Fruit fly (Drosophila melanogaster) whole organism, prepupa: ENCODE results near the gene mia.

ENCODE experiments used
- Blimp-1 ChIP-seq: fragments of 200-800 bp; sonication (Bioruptor generic); optimal IDR thresholded peaks from 3 replicates; lab custom pipeline; 2017; ENCODE audit warnings: missing biosample characterization, missing genetic modification characterization, mild to moderate bottlenecking, moderate library complexity, missing genetic modification reagents
- CG10669 ChIP-seq: fragments of 200-800 bp; sonication (Bioruptor generic); optimal IDR thresholded peaks from 3 replicates; lab custom pipeline; 2018; ENCODE audit warnings: missing biosample characterization, mild to moderate bottlenecking, missing genetic modification characterization, moderate library complexity
- CG31627 ChIP-seq: fragments of 200-800 bp; sonication (Bioruptor generic); optimal IDR thresholded peaks from 3 replicates; lab custom pipeline; 2016; ENCODE audit warnings: missing biosample characterization, missing genetic modification characterization
- CG34406 ChIP-seq: fragments of 200-800 bp; sonication (Bioruptor generic); optimal IDR thresholded peaks from 3 replicates; lab custom pipeline; 2016; ENCODE audit warnings: missing biosample characterization, missing genetic modification characterization
- CG3919 ChIP-seq: fragments of 200-800 bp; sonication (Bioruptor generic); optimal IDR thresholded peaks from 3 replicates; lab custom pipeline; 2016; ENCODE audit warnings: missing biosample characterization, missing genetic modification characterization
- CG6792 ChIP-seq: fragments of 200-800 bp; sonication (Bioruptor generic); optimal IDR thresholded peaks from 3 replicates; lab custom pipeline; 2016; ENCODE audit warnings: missing biosample characterization, missing genetic modification characterization
- CG6808 ChIP-seq: fragments of 200-800 bp; sonication (Bioruptor generic); optimal IDR thresholded peaks from 3 replicates; lab custom pipeline; 2017; ENCODE audit warnings: missing biosample characterization, missing genetic modification characterization, mild to moderate bottlenecking, moderate library complexity, missing genetic modification reagents
- CG6854 ChIP-seq: fragments of 200-800 bp; sonication (Bioruptor generic); optimal IDR thresholded peaks from 2 replicates; lab custom pipeline; 2017; ENCODE audit warnings: missing biosample characterization, mild to moderate bottlenecking, missing genetic modification characterization
- CG7368 ChIP-seq: fragments of 200-800 bp; sonication (Bioruptor generic); optimal IDR thresholded peaks from 3 replicates; lab custom pipeline; 2016; ENCODE audit warnings: missing biosample characterization, missing genetic modification characterization
- Eip78C ChIP-seq: fragments of 200-800 bp; sonication (Bioruptor generic); peaks from one replicate; lab custom pipeline; 2016; ENCODE audit warnings: missing biosample characterization, missing genetic modification characterization
- Eip93F ChIP-seq: fragments of 200-800 bp; sonication (Bioruptor generic); optimal IDR thresholded peaks from 2 replicates; lab custom pipeline; 2016; ENCODE audit warnings: missing biosample characterization, mild to moderate bottlenecking, missing genetic modification characterization
- Hr38 ChIP-seq: sonication (Bioruptor generic); optimal IDR thresholded peaks from 2 replicates; lab custom pipeline; 2016; ENCODE audit warnings: missing biosample characterization, missing genetic modification characterization
- Hr39 ChIP-seq: fragments of 200-800 bp; sonication (Bioruptor generic); optimal IDR thresholded peaks from 2 replicates; lab custom pipeline; 2016; ENCODE audit warnings: missing biosample characterization, missing genetic modification characterization
- Met ChIP-seq: fragments of 200-800 bp; sonication (Bioruptor generic); optimal IDR thresholded peaks from 3 replicates; lab custom pipeline; 2016; ENCODE audit warnings: missing biosample characterization, missing genetic modification characterization
- OdsH ChIP-seq: fragments of 200-800 bp; sonication (Bioruptor generic); optimal IDR thresholded peaks from 3 replicates; lab custom pipeline; 2016; ENCODE audit warnings: missing biosample characterization, missing genetic modification characterization
- Smox ChIP-seq: fragments of 200-800 bp; sonication (Bioruptor generic); optimal IDR thresholded peaks from 3 replicates; lab custom pipeline; 2016; ENCODE audit warnings: missing biosample characterization, missing genetic modification characterization
- Sox102F ChIP-seq: fragments of 200-800 bp; sonication (Bioruptor generic); optimal IDR thresholded peaks from 2 replicates; lab custom pipeline; 2016; ENCODE audit warnings: missing biosample characterization, mild to moderate bottlenecking, missing genetic modification characterization
- achi ChIP-seq: fragments of 200-800 bp; sonication (Bioruptor generic); optimal IDR thresholded peaks from 3 replicates; lab custom pipeline; 2016; ENCODE audit warnings: missing biosample characterization, missing genetic modification characterization
- acj6 ChIP-seq: fragments of 200-800 bp; sonication (Bioruptor generic); optimal IDR thresholded peaks from 3 replicates; lab custom pipeline; 2016; ENCODE audit warnings: missing biosample characterization, missing genetic modification characterization
- esn ChIP-seq: fragments of 200-800 bp; sonication (Bioruptor generic); optimal IDR thresholded peaks from 2 replicates; lab custom pipeline; 2016; ENCODE audit warnings: missing biosample characterization, mild to moderate bottlenecking, missing genetic modification characterization, moderate library complexity
- fd85E ChIP-seq: fragments of 200-800 bp; sonication (Bioruptor generic); optimal IDR thresholded peaks from 3 replicates; lab custom pipeline; 2016; ENCODE audit warnings: missing biosample characterization, missing genetic modification characterization
- fkh ChIP-seq: fragments of 200-800 bp; sonication (Bioruptor generic); optimal IDR thresholded peaks from 3 replicates; lab custom pipeline; 2017; ENCODE audit warnings: missing biosample characterization, mild to moderate bottlenecking, missing genetic modification characterization, moderate library complexity
- lz ChIP-seq: fragments of 200-800 bp; sonication (Bioruptor generic); optimal IDR thresholded peaks from 3 replicates; lab custom pipeline; 2016; ENCODE audit warnings: missing biosample characterization, missing genetic modification characterization
- pdm3 ChIP-seq: fragments of 200-800 bp; sonication (Bioruptor generic); optimal IDR thresholded peaks from 3 replicates; lab custom pipeline; 2016; ENCODE audit warnings: missing biosample characterization, missing genetic modification characterization
- salr ChIP-seq, 2 experiments: fragments of 200-800 bp; sonication (Bioruptor generic); optimal IDR thresholded peaks; 3 replicates each; lab custom pipeline; 2016 to 2018; ENCODE audit warnings: missing biosample characterization in 2 of 2, missing genetic modification characterization in 2 of 2, mild to moderate bottlenecking in 1 of 2
- spab ChIP-seq: fragments of 200-800 bp; sonication (Bioruptor generic); optimal IDR thresholded peaks from 2 replicates; lab custom pipeline; 2017; ENCODE audit warnings: missing biosample characterization, mild to moderate bottlenecking, missing genetic modification characterization, missing genetic modification reagents
- svp ChIP-seq: fragments of 200-800 bp; sonication (Bioruptor generic); peaks from one replicate; lab custom pipeline; 2016; ENCODE audit warnings: missing biosample characterization, missing genetic modification characterization
- topi ChIP-seq: fragments of 200-800 bp; sonication (Bioruptor generic); optimal IDR thresholded peaks from 3 replicates; lab custom pipeline; 2016; ENCODE audit warnings: missing biosample characterization, missing genetic modification characterization

The mia gene

dm6 chr3R:5516582-5517001 lies 34.4 kb downstream of the mia start:
- TF ChIP-seq CG3919 (GFP tag; lab: Kevin White, UChicago), result no peak
- peak; percentile 7 for TF ChIP-seq fkh
- TF ChIP-seq Eip78C (GFP tag; lab: Kevin White, UChicago), result peak; percentile 48

- peak; percentile 10 for TF ChIP-seq topi (GFP tag; lab: Kevin White, UChicago)
- TF ChIP-seq salr (GFP tag; optimal IDR thresholded peaks at IDR 0.05; lab: Kevin White, UChicago), result no peak
- no peak for TF ChIP-seq OdsH (GFP tag; lab: Kevin White, UChicago)
- TF ChIP-seq Eip78C (GFP tag; lab: Kevin White, UChicago), result peak; percentile 57
- peak; percentile 71 for TF ChIP-seq svp (GFP tag; lab: Kevin White, UChicago)
- TF ChIP-seq esn (GFP tag; lab: Kevin White, UChicago), result peak; percentile 10
- no peak for TF ChIP-seq CG10669
- peak; percentile 21 for TF ChIP-seq Met (GFP tag; lab: Kevin White, UChicago)
- TF ChIP-seq Smox (GFP tag; lab: Kevin White, UChicago), result peak; percentile 15
- TF ChIP-seq Hr39 (GFP tag; lab: Kevin White, UChicago), result peak; percentile 36
- peak; percentile 12 for TF ChIP-seq CG31627 (GFP tag; lab: Kevin White, UChicago)
- TF ChIP-seq lz (GFP tag; lab: Kevin White, UChicago), result peak; percentile 3
- no peak for TF ChIP-seq CG6808 (GFP tag; lab: Kevin White, UChicago)
These were observed 36.2 kb downstream of the mia start for dm6 chr3R:5514759-5515158.

- TF ChIP-seq CG10669, result no peak
- peak; percentile 57 for TF ChIP-seq Eip78C (GFP tag; lab: Kevin White, UChicago)
- peak; percentile 28 for TF ChIP-seq CG6854 (GFP tag; lab: Kevin White, UChicago)
- peak; percentile 21 for TF ChIP-seq fkh
These were observed 47.1 kb downstream of the mia start for dm6 chr3R:5503789-5504387.

dm6 chr3R:5502646-5503045 lies 48.3 kb downstream of the mia start, which contains the start of gene NKCC:
NKCC (minus strand) TSS chr3R:5502702.
- TF ChIP-seq OdsH (GFP tag; lab: Kevin White, UChicago) (no peak), Sox102F (GFP tag; lab: Kevin White, UChicago) (no peak), CG34406 (GFP tag; lab: Kevin White, UChicago) (no peak), CG6792 (GFP tag; lab: Kevin White, UChicago) (no peak), Smox (GFP tag; lab: Kevin White, UChicago) (no peak), pdm3 (no peak), CG7368 (GFP tag; lab: Kevin White, UChicago) (no peak), Blimp-1 (GFP tag; lab: Kevin White, UChicago) (no peak), achi (GFP tag; lab: Kevin White, UChicago) (no peak), CG10669 (no peak), Hr38 (GFP tag; lab: Kevin White, UChicago) (no peak), spab (GFP tag; lab: Kevin White, UChicago) (no peak), fd85E (no peak), Eip93F (no peak), Met (GFP tag; lab: Kevin White, UChicago) (no peak), fkh (no peak), Eip78C (GFP tag; lab: Kevin White, UChicago) (no peak), acj6 (GFP tag; lab: Kevin White, UChicago) (no peak)
- TF ChIP-seq, all 60 proteins: peak for 0
